Worm (Caenorhabditis elegans): ENCODE measurements around the gene hsp-90.

Gene hsp-90

ce11 chrV:14688097-14688912 lies 3.6 kb downstream of the hsp-90 start, which contains the start of gene C47E8.11 (continued):
- TF ChIP-seq lsy-2 (tag; optimal IDR thresholded peaks at IDR 0.05) (peak; percentile 6 to 76), unc-62 (GFP tag; optimal IDR thresholded peaks at IDR 0.05) (no peak), ztf-1 (GFP tag; conservative IDR thresholded peaks at IDR 0.05) (no peak), nhr-21 (tag; optimal IDR thresholded peaks at IDR 0.05) (no peak), unc-39 (tag; optimal IDR thresholded peaks at IDR 0.05) (no peak), F13H6.1 (tag; optimal IDR thresholded peaks at IDR 0.05) (peak; percentile 54), nhr-25 (tag; optimal IDR thresholded peaks at IDR 0.05) (peak; percentile 14), ztf-11 (tag; optimal IDR thresholded peaks at IDR 0.05) (no peak)

ce11 chrV:14689060-14689750 lies 4.5 kb downstream of the hsp-90 start, which contains the start of gene gasr-8:
gasr-8 (plus strand) TSS chrV:14689110.
- TF ChIP-seq nhr-10 (tag; optimal IDR thresholded peaks at IDR 0.05): no peak
- no peak for TF ChIP-seq elt-1 (tag; optimal IDR thresholded peaks at IDR 0.05)
- no peak for TF ChIP-seq C34F6.9 (tag; optimal IDR thresholded peaks at IDR 0.05)

ce11 chrV:14695713-14696112 lies 11.0 kb downstream of the hsp-90 start:
- no peak for TF ChIP-seq crh-2 (tag; optimal IDR thresholded peaks at IDR 0.05)
- TF ChIP-seq nhr-237 (tag; optimal IDR thresholded peaks at IDR 0.05): no peak
- TF ChIP-seq peb-1 (tag; optimal IDR thresholded peaks at IDR 0.05): no peak
- no peak for TF ChIP-seq sma-3 (GFP tag; optimal IDR thresholded peaks at IDR 0.05)
- no peak for TF ChIP-seq ceh-16 (tag; optimal IDR thresholded peaks at IDR 0.05)
- TF ChIP-seq aly-2 (tag; optimal IDR thresholded peaks at IDR 0.05): no peak
- no peak for TF ChIP-seq nhr-21 (tag; optimal IDR thresholded peaks at IDR 0.05)
- TF ChIP-seq lin-39 (tag; optimal IDR thresholded peaks at IDR 0.05): no peak
- no peak for TF ChIP-seq nhr-6 (tag; optimal IDR thresholded peaks at IDR 0.05)
- TF ChIP-seq blmp-1 (tag; optimal IDR thresholded peaks at IDR 0.05; ENCODE audit: insufficient read depth): no peak
- TF ChIP-seq unc-55 (GFP tag; optimal IDR thresholded peaks at IDR 0.05): no peak
- no peak for TF ChIP-seq ztf-11 (tag; optimal IDR thresholded peaks at IDR 0.05)
- no peak for TF ChIP-seq nhr-11 (tag; optimal IDR thresholded peaks at IDR 0.05)
- TF ChIP-seq snpc-4 (tag; optimal IDR thresholded peaks at IDR 0.05): no peak
- no peak for TF ChIP-seq Y55F3AM.14 (GFP tag; optimal IDR thresholded peaks at IDR 0.05)
- TF ChIP-seq sma-9 (GFP tag; optimal IDR thresholded peaks at IDR 0.05): no peak
- no peak for TF ChIP-seq sma-9 (tag; optimal IDR thresholded peaks at IDR 0.05)

ce11 chrV:14696604-14697307 lies 12.0 kb downstream of the hsp-90 start, which contains the start of gene unc-112:
unc-112 (minus strand) TSS chrV:14696654.
- TF ChIP-seq mab-5 (tag; optimal IDR thresholded peaks at IDR 0.05) (peak; percentile 8), nhr-25 (tag; optimal IDR thresholded peaks at IDR 0.05) (peak; percentile 71), blmp-1 (tag; optimal IDR thresholded peaks at IDR 0.05; ENCODE audit: insufficient read depth) (no peak), sma-9 (GFP tag; optimal IDR thresholded peaks at IDR 0.05) (peak; percentile 84), sma-9 (tag; optimal IDR thresholded peaks at IDR 0.05) (no peak), gmeb-1 (tag; optimal IDR thresholded peaks at IDR 0.05) (peak; percentile 5), ztf-4 (tag; optimal IDR thresholded peaks at IDR 0.05) (peak; percentile 72), Y55F3AM.14 (GFP tag; optimal IDR thresholded peaks at IDR 0.05) (peak; percentile 12), nhr-10 (tag; optimal IDR thresholded peaks at IDR 0.05) (no peak), ceh-16 (tag; optimal IDR thresholded peaks at IDR 0.05) (no peak), nhr-12 (tag; optimal IDR thresholded peaks at IDR 0.05) (no peak), crh-2 (tag; optimal IDR thresholded peaks at IDR 0.05) (peak; percentile 56), lin-13 (GFP tag; optimal IDR thresholded peaks at IDR 0.05) (peak; percentile 72), fos-1 (tag; optimal IDR thresholded peaks at IDR 0.05) (peak; percentile 99), unc-55 (GFP tag; optimal IDR thresholded peaks at IDR 0.05) (peak; percentile 91), ZK546.5 (tag; optimal IDR thresholded peaks at IDR 0.05) (no peak), nhr-129 (tag; optimal IDR thresholded peaks at IDR 0.05) (peak; percentile 92), skn-1 (tag; optimal IDR thresholded peaks at IDR 0.05) (no peak), nhr-11 (tag; optimal IDR thresholded peaks at IDR 0.05) (no peak), sma-3 (GFP tag; optimal IDR thresholded peaks at IDR 0.05) (peak; percentile 42), lin-39 (tag; optimal IDR thresholded peaks at IDR 0.05) (peak; percentile 50), lin-11 (tag; optimal IDR thresholded peaks at IDR 0.05) (no peak), C34F6.9 (tag; optimal IDR thresholded peaks at IDR 0.05) (peak; percentile 86), zag-1 (tag; optimal IDR thresholded peaks at IDR 0.05) (peak; percentile 52), nhr-77 (tag; optimal IDR thresholded peaks at IDR 0.05) (no peak), mdl-1 (tag; optimal IDR thresholded peaks at IDR 0.05) (peak in 1 of 2 experiments; percentile 47), elt-1 (tag; optimal IDR thresholded peaks at IDR 0.05) (no peak), F13H6.1 (tag; optimal IDR thresholded peaks at IDR 0.05) (peak; percentile 92), alr-1 (tag; optimal IDR thresholded peaks at IDR 0.05) (no peak), egl-27 (tag; optimal IDR thresholded peaks at IDR 0.05) (peak; percentile 17), sem-4 (tag; optimal IDR thresholded peaks at IDR 0.05) (peak; percentile 78), lsy-2 (tag; optimal IDR thresholded peaks at IDR 0.05) (peak in 1 of 2 experiments; percentile 77)

Measured in whole organism, L2 larva.